Worm (Caenorhabditis elegans): ENCODE measurements around the gene ugt-29.

Gene ugt-29

ce11 chrV:682031-682430, 17.4 kb downstream of the ugt-29 start, which contains the start of gene srx-23:
srx-23 (plus strand) TSS chrV:682331.
- TF ChIP-seq fkh-8 (tag; optimal IDR thresholded peaks at IDR 0.05) (peak; percentile 49), vab-15 (tag; optimal IDR thresholded peaks at IDR 0.05) (no peak), sox-4 (tag; optimal IDR thresholded peaks at IDR 0.05) (peak; percentile 56)

- TF ChIP-seq efl-1 (optimal IDR thresholded peaks at IDR 0.05) (no peak), efl-1 (GFP tag; optimal IDR thresholded peaks at IDR 0.05 in 1 of 2) (peak in 1 of 2 experiments; percentile 65), ztf-4 (tag; optimal IDR thresholded peaks at IDR 0.05) (no peak), C34B4.2 (tag; optimal IDR thresholded peaks at IDR 0.05) (no peak)
These were observed 19.7 kb downstream of the ugt-29 start, which contains the start of gene srx-22 for ce11 chrV:679663-680062. srx-22 (plus strand) TSS chrV:679963.

ce11 chrV:676550-677084, 22.8 kb downstream of the ugt-29 start, which contains the start of the genes fbxa-72 and srx-21:
fbxa-72 (minus strand) TSS chrV:676753.
srx-21 (plus strand) TSS chrV:677034.
- TF ChIP-seq nhr-85 (tag) (peak; percentile 23), blmp-1 (tag; optimal IDR thresholded peaks at IDR 0.05) (peak; percentile 50), unc-98 (GFP tag; IDR thresholded peaks at IDR 0.05) (no peak)

- peak; percentile 27 for TF ChIP-seq snpc-4 (tag; optimal IDR thresholded peaks at IDR 0.05)
- no peak for TF ChIP-seq nhr-47 (tag; optimal IDR thresholded peaks at IDR 0.05)
These were observed 23.3 kb downstream of the ugt-29 start for ce11 chrV:676090-676489.

ce11 chrV:674213-674612, 25.2 kb downstream of the ugt-29 start, which contains the start of gene sru-25:
sru-25 (minus strand) TSS chrV:674313.
- TF ChIP-seq ceh-63 (GFP tag; optimal IDR thresholded peaks at IDR 0.05) (no peak), elt-3 (tag; optimal IDR thresholded peaks at IDR 0.05) (no peak), ets-5 (GFP tag; IDR thresholded peaks at IDR 0.05) (no peak), swsn-7 (tag; optimal IDR thresholded peaks at IDR 0.05) (no peak), nhr-237 (tag; optimal IDR thresholded peaks at IDR 0.05) (no peak), efl-3 (GFP tag; optimal IDR thresholded peaks at IDR 0.05) (no peak)

ce11 chrV:671342-671741, 28.0 kb downstream of the ugt-29 start, which contains the start of gene sru-24:
sru-24 (minus strand) TSS chrV:671442.
- peak; percentile 6 for TF ChIP-seq nhr-85 (tag)
- no peak for TF ChIP-seq fkh-4 (tag; optimal IDR thresholded peaks at IDR 0.05; ENCODE audit: borderline replicate concordance)

- TF ChIP-seq snu-23 (GFP tag; optimal IDR thresholded peaks at IDR 0.05), result peak; percentile 27
- TF ChIP-seq nhr-20 (tag; optimal IDR thresholded peaks at IDR 0.05), result peak; percentile 14
- peak; percentile 0 for TF ChIP-seq skn-1 (tag; optimal IDR thresholded peaks at IDR 0.05)
- TF ChIP-seq alr-1 (tag; optimal IDR thresholded peaks at IDR 0.05; ENCODE audit: borderline replicate concordance), result no peak
- peak in 1 of 2 experiments; percentile 61 for TF ChIP-seq mdl-1 (tag; optimal IDR thresholded peaks at IDR 0.05)
- TF ChIP-seq nhr-19 (GFP tag; conservative IDR thresholded peaks at IDR 0.05), result 0 out of 2 replicates have a peak, but pooled peaks have one; percentile 7
- TF ChIP-seq elt-2 (tag; optimal IDR thresholded peaks at IDR 0.05), result peak; percentile 8
- peak; percentile 17 for TF ChIP-seq xbp-1 (tag; optimal IDR thresholded peaks at IDR 0.05)
- peak; percentile 29 for TF ChIP-seq blmp-1 (tag; optimal IDR thresholded peaks at IDR 0.05)
- TF ChIP-seq lin-35 (GFP tag; optimal IDR thresholded peaks at IDR 0.05), result peak in 1 of 2 experiments; percentile 52
- TF ChIP-seq elt-3 (tag; optimal IDR thresholded peaks at IDR 0.05), result peak in 1 of 6 experiments; percentile 8
- TF ChIP-seq lin-15B (tag; optimal IDR thresholded peaks at IDR 0.05), result no peak
- no peak for TF ChIP-seq ceh-63 (GFP tag; optimal IDR thresholded peaks at IDR 0.05)
- no peak for TF ChIP-seq fkh-8 (tag; optimal IDR thresholded peaks at IDR 0.05)
These were observed 31.9 kb downstream of the ugt-29 start, which contains the start of gene nhr-180 for ce11 chrV:667459-667858. nhr-180 (minus strand) TSS chrV:667510.

All from whole organism, L1 larva.